Worm (Caenorhabditis elegans): ENCODE results near the gene npr-2.

DNA sequence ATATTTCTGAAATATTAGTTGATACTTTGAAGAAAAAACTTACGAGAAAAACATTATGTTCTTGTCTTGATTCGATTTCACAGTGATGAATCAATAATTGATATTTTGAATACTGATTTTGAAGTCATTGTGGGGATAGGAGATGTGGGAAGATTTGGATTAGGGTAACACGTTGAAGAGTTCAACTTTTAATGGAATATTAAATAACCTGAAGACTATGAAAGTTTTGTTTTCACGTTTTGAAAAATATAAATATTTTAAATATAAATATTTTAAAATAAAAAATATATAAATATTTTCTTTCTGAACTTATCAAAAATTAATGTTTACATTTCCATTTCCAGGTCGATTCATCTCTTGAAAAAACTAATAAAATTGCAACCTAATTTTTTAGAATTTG is 12.5 kb upstream of the npr-2 start, which contains the start of gene pei-1:
- TF ChIP-seq nhr-12 (tag; optimal IDR thresholded peaks at IDR 0.05) (no peak), daf-12 (tag; optimal IDR thresholded peaks at IDR 0.05) (no peak), elt-1 (tag; optimal IDR thresholded peaks at IDR 0.05) (no peak), ztf-4 (tag; optimal IDR thresholded peaks at IDR 0.05) (no peak), ceh-82 (tag; optimal IDR thresholded peaks at IDR 0.05) (no peak), elt-3 (tag; optimal IDR thresholded peaks at IDR 0.05) (no peak), nhr-237 (tag; optimal IDR thresholded peaks at IDR 0.05) (no peak), mdl-1 (tag; optimal IDR thresholded peaks at IDR 0.05) (no peak), lin-39 (tag; optimal IDR thresholded peaks at IDR 0.05) (no peak), ama-1 (optimal IDR thresholded peaks at IDR 0.05) (no peak), aly-2 (tag; optimal IDR thresholded peaks at IDR 0.05) (no peak), fkh-2 (tag; optimal IDR thresholded peaks at IDR 0.05) (no peak)

All from whole organism, L3 larva.